Fruit fly (Drosophila melanogaster) Kc167 (cell line): ENCODE results near the gene CG31121.

Experiments
- psq ChIP-seq: fragments of >200 bp; optimal IDR thresholded peaks from 2 replicates; lab custom pipeline; 2017; ENCODE audit warnings: missing external identifiers
- ttk ChIP-seq: sonication (Bioruptor generic); optimal IDR thresholded peaks from 2 replicates; lab custom pipeline; 2017; ENCODE audit warnings: missing external identifiers

dm6 chr3R:24870389-24871048 lies 23.9 kb downstream of the CG31121 start, which contains the start of gene CycB3:
- TF ChIP-seq psq = no peak
- no peak for TF ChIP-seq ttk (lab: Kevin White, UChicago)
